Fruit fly (Drosophila melanogaster) whole organism, adult: ENCODE results near the gene Srg3.

ENCODE experiments used
- CG11617 ChIP-seq: fragments of 200-800 bp; sonication (Bioruptor generic); optimal IDR thresholded peaks from 2 replicates; lab custom pipeline; 2017; ENCODE audit warnings: mild to moderate bottlenecking, missing biosample characterization, missing genetic modification reagents, missing genetic modification characterization
- CG12768 ChIP-seq: fragments of 200-800 bp; sonication (Bioruptor generic); optimal IDR thresholded peaks from 2 replicates; lab custom pipeline; 2017; ENCODE audit warnings: missing biosample characterization, missing genetic modification characterization, mild to moderate bottlenecking, moderate library complexity, missing genetic modification reagents
- CG14711 ChIP-seq: fragments of 200-800 bp; sonication (Bioruptor generic); optimal IDR thresholded peaks from 2 replicates; lab custom pipeline; 2018; ENCODE audit warnings: missing biosample characterization, mild to moderate bottlenecking, missing genetic modification characterization, moderate library complexity
- CG1620 ChIP-seq: fragments of 200-800 bp; sonication (Bioruptor generic); optimal IDR thresholded peaks from 2 replicates; lab custom pipeline; 2016; ENCODE audit warnings: missing biosample characterization, missing genetic modification characterization
- CG33017 ChIP-seq: fragments of 200-800 bp; sonication (Bioruptor generic); optimal IDR thresholded peaks from 2 replicates; lab custom pipeline; 2018; ENCODE audit warnings: missing biosample characterization, mild to moderate bottlenecking, missing genetic modification characterization, moderate library complexity
- CG5204 ChIP-seq: fragments of 200-800 bp; sonication (Bioruptor generic); optimal IDR thresholded peaks from 2 replicates; lab custom pipeline; 2016; ENCODE audit warnings: missing biosample characterization, missing genetic modification characterization
- CG7045 ChIP-seq: fragments of 200-800 bp; sonication (Bioruptor generic); optimal IDR thresholded peaks from 2 replicates; lab custom pipeline; 2017; ENCODE audit warnings: missing biosample characterization, mild to moderate bottlenecking, missing genetic modification characterization
- CG7101 ChIP-seq: fragments of 200-800 bp; sonication (Bioruptor generic); optimal IDR thresholded peaks from 2 replicates; lab custom pipeline; 2018; ENCODE audit warnings: missing biosample characterization, mild to moderate bottlenecking, missing genetic modification characterization, moderate library complexity
- Clk ChIP-seq: fragments of 200-800 bp; sonication (Bioruptor generic); optimal IDR thresholded peaks from 2 replicates; lab custom pipeline; 2017; ENCODE audit warnings: missing biosample characterization, missing genetic modification characterization
- Crg-1 ChIP-seq: fragments of 200-800 bp; sonication (Bioruptor generic); optimal IDR thresholded peaks from 2 replicates; lab custom pipeline; 2016; ENCODE audit warnings: missing biosample characterization, missing genetic modification characterization
- Hr96 ChIP-seq: fragments of 200-800 bp; sonication (Bioruptor generic); optimal IDR thresholded peaks from 2 replicates; lab custom pipeline; 2016; ENCODE audit warnings: missing biosample characterization, missing genetic modification characterization
- Mnt ChIP-seq: fragments of 200-800 bp; sonication (Bioruptor generic); optimal IDR thresholded peaks from 2 replicates; lab custom pipeline; 2016; ENCODE audit warnings: missing biosample characterization, mild to moderate bottlenecking, missing genetic modification characterization
- bab1 ChIP-seq: fragments of 200-800 bp; sonication (Bioruptor generic); optimal IDR thresholded peaks from 3 replicates; lab custom pipeline; 2019; ENCODE audit warnings: missing biosample characterization, mild to moderate bottlenecking, missing genetic modification characterization, moderate library complexity
- cic ChIP-seq: fragments of 200-800 bp; sonication (Bioruptor generic); optimal IDR thresholded peaks from 2 replicates; lab custom pipeline; 2017; ENCODE audit warnings: missing biosample characterization, mild to moderate bottlenecking, missing genetic modification characterization, moderate library complexity
- cnc ChIP-seq, 2 experiments: fragments of >200 bp; optimal IDR thresholded peaks; 2 replicates each; lab custom pipeline; 2017
- kay ChIP-seq: fragments of 200-800 bp; sonication (Bioruptor generic); peaks from one replicate; lab custom pipeline; 2016; ENCODE audit warnings: missing biosample characterization, missing genetic modification characterization, borderline replicate concordance
- ovo ChIP-seq: fragments of 200-800 bp; sonication (Bioruptor generic); optimal IDR thresholded peaks from 2 replicates; lab custom pipeline; 2016; ENCODE audit warnings: missing biosample characterization, missing genetic modification characterization
- pad ChIP-seq: fragments of 200-800 bp; sonication (Bioruptor generic); optimal IDR thresholded peaks from 3 replicates; lab custom pipeline; 2017; ENCODE audit warnings: missing biosample characterization, missing genetic modification characterization, mild to moderate bottlenecking, moderate library complexity, missing genetic modification reagents
- tj ChIP-seq: fragments of 200-800 bp; sonication (Bioruptor generic); optimal IDR thresholded peaks from 3 replicates; lab custom pipeline; 2017; ENCODE audit warnings: missing biosample characterization, mild to moderate bottlenecking, missing genetic modification characterization, moderate library complexity
- toe ChIP-seq: fragments of 200-800 bp; sonication (Bioruptor generic); optimal IDR thresholded peaks from 2 replicates; lab custom pipeline; 2016; ENCODE audit warnings: missing biosample characterization, missing genetic modification characterization

Gene Srg3

DNA sequence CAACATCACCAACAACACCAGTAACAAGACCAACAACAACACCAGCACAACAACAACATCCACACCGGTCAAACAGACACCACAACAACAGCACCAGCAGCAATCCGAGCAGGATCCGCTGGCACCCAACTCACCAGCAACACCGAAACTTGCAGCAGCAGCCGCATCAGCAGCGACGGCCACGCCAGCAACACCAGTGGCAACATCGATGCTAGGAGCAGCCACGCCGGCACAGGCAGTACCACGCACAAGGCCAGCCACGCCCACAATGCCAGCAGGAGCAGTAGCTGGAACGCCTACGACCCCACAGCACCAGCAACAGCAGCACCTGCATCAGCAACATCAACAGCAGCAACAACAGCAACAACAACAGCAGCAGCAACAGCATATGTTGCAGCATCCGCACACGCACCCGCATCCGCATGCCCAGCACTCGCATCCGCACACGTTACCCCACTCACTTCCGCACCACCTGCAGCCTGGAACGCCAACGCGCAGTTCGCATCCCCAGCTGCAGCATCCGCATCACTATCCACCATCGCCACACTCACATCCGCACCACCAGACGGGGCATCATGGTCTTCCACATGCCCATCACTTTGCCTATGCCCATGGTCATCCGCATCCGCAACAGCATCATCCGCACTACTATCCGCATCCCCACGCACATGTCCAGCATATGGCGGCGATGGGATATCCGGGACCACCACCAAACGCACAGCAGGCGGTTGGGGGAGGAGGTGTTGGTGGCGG, 28.3 kb downstream of the Srg3 start:
- TF ChIP-seq tj (GFP tag; lab: Kevin White, UChicago) (no peak), cnc (optimal IDR thresholded peaks at IDR 0.05; lab: Kevin White, UChicago) (no peak), Clk (no peak), CG1620 (no peak), kay (GFP tag; lab: Kevin White, UChicago) (no peak), toe (GFP tag; lab: Kevin White, UChicago) (no peak), Mnt (GFP tag; lab: Kevin White, UChicago) (no peak), CG5204 (GFP tag; lab: Kevin White, UChicago) (no peak), CG14711 (tag; lab: Kevin White, UChicago) (no peak), CG7045 (no peak), CG7101 (no peak), bab1 (GFP tag; lab: Kevin White, UChicago) (no peak), CG11617 (no peak), ovo (GFP tag; lab: Kevin White, UChicago) (no peak)

DNA sequence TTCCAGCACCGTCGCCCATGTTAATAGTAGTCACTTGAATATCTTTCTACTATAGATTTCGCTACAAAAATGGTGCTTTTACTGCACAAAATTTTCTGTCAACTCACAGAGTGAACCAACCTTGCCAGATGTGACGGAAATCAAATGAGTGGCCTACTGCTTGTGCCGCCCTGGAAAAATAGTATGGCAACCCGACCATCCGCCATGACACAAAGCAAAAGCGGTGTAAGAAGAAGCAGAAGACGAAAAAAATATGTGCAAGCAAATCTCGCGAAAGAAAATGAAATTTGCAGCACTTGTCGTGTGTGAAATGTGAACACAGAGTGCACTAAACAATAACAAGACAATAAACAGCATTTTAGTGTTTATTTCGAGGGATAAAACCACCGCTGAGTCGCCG, 33.8 kb downstream of the Srg3 start, which contains the start of the genes Uch-L5 and Jarid2:
Gene Uch-L5, minus strand, starts transcription at position 137 of the 400 bp plus-strand sequence.
Gene Jarid2, plus strand, starts transcription at position 210 of the 400 bp plus-strand sequence.
- TF ChIP-seq Crg-1 (peak; percentile 45), CG5204 (GFP tag; lab: Kevin White, UChicago) (no peak), ovo (GFP tag; lab: Kevin White, UChicago) (peak; percentile 47), CG1620 (peak; percentile 56), CG7101 (peak; percentile 61), CG14711 (tag; lab: Kevin White, UChicago) (peak; percentile 63), bab1 (GFP tag; lab: Kevin White, UChicago) (peak; percentile 84), Mnt (GFP tag; lab: Kevin White, UChicago) (peak; percentile 69), Hr96 (GFP tag; lab: Kevin White, UChicago) (no peak), tj (GFP tag; lab: Kevin White, UChicago) (peak; percentile 70), toe (GFP tag; lab: Kevin White, UChicago) (no peak), CG11617 (peak; percentile 8), CG33017 (tag; lab: Kevin White, UChicago) (peak; percentile 26), CG7045 (peak; percentile 16), Clk (no peak), kay (GFP tag; lab: Kevin White, UChicago) (no peak), cic (GFP tag; lab: Kevin White, UChicago) (peak; percentile 34), CG12768 (peak; percentile 12), cnc (optimal IDR thresholded peaks at IDR 0.05; lab: Kevin White, UChicago) (peak; percentile 81 to 92), pad (GFP tag; lab: Kevin White, UChicago) (peak; percentile 37)

DNA sequence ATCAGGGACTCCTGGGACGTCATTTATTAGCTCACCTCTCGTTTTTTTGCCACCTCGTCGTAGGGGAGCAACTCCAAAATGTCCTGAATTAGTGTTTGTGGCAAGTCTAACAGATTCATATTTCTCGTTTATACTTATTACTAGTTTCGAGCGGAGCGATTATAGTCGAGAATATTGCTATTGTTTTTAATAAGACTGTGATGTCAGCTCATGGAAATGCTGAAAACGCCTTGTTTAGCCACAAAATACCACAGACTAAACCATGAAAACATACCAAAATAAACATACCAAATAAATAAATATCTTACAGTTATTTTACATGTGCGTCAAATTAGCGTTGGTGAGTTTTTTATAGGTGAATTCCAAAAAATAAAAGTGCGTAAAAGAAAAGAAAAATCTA, 44.6 kb downstream of the Srg3 start, which contains the start of gene pall:
Gene pall, minus strand, starts transcription at position 205 of the 400 bp plus-strand sequence.
- peak; percentile 12 for TF ChIP-seq CG7101
- peak; percentile 56 for TF ChIP-seq bab1 (GFP tag; lab: Kevin White, UChicago)
- no peak for TF ChIP-seq CG14711 (tag; lab: Kevin White, UChicago)
- TF ChIP-seq Mnt (GFP tag; lab: Kevin White, UChicago): peak; percentile 10

DNA sequence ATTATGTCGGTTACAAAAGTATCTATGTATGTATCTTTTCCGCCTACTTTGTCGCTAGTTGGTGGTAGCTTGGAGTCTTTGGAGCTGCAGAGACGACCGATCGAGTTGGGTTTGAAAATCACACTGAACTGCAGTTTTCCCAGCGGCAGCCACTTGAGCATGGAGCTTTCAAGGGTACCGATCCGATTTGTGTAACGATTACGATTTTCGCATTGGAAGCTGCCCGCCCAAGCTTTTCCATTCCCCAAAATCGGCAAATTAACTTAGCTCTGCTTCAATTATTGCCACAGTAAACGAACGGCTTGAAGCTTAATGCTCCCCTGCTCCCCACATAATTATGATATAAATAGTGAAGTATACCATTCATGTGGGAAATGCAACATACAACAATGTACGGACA, 46.1 kb downstream of the Srg3 start, which contains the start of gene CG32036:
Gene CG32036, minus strand, starts transcription at position 101 of the 400 bp plus-strand sequence.
- TF ChIP-seq Clk (no peak), CG12768 (no peak)

DNA sequence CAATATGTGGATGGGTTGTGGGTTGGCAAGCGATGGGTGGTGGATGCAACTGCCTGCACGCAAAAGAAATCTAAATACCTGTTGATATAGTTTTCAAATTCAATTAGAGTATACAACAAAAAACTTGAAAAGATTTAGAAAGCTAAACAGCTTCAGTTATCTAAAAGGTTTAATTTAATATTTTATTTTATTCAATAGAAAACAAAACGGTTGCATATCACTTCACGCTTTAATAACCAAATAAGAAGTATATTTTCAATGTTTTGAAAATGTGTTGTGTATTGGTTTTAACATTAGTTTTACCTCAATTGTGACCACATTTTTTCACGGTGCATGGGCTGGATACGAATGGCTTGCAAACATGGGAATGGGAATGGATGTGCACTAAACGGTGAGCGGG, 46.6 kb downstream of the Srg3 start:
- TF ChIP-seq Hr96 (GFP tag; lab: Kevin White, UChicago) (no peak), cic (GFP tag; lab: Kevin White, UChicago) (no peak), tj (GFP tag; lab: Kevin White, UChicago) (no peak), CG11617 (no peak), CG33017 (tag; lab: Kevin White, UChicago) (no peak), Clk (no peak), Crg-1 (no peak), pad (GFP tag; lab: Kevin White, UChicago) (no peak)

DNA sequence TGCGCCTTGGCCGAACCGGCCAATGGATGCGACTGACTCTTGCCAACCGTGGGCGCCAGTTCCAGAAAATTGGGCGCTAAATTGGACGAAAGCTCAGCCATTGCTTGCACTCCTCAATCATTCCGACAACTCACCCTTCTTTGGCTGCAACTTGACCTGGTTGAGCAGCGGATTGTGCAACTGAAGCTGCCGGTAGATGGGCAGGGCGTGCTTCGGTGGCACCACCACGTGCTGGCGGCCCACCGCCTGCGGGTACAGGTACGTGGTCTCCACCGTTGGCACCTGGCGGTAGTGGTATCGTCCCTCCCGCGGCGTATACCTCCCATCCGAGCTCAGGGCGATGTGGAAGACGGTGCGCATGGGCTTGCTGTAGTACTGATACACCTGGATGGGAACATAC, 47.4 kb downstream of the Srg3 start:
- no peak for TF ChIP-seq CG1620
- TF ChIP-seq Crg-1: no peak
- TF ChIP-seq CG11617: no peak
- no peak for TF ChIP-seq pad (GFP tag; lab: Kevin White, UChicago)
- TF ChIP-seq Mnt (GFP tag; lab: Kevin White, UChicago): no peak
- no peak for TF ChIP-seq cnc (optimal IDR thresholded peaks at IDR 0.05; lab: Kevin White, UChicago)
- TF ChIP-seq kay (GFP tag; lab: Kevin White, UChicago): no peak
- TF ChIP-seq ovo (GFP tag; lab: Kevin White, UChicago): no peak
- no peak for TF ChIP-seq CG7101
- TF ChIP-seq CG14711 (tag; lab: Kevin White, UChicago): no peak
- no peak for TF ChIP-seq cic (GFP tag; lab: Kevin White, UChicago)
- TF ChIP-seq toe (GFP tag; lab: Kevin White, UChicago): no peak
- no peak for TF ChIP-seq bab1 (GFP tag; lab: Kevin White, UChicago)
- no peak for TF ChIP-seq CG33017 (tag; lab: Kevin White, UChicago)
- TF ChIP-seq Hr96 (GFP tag; lab: Kevin White, UChicago): no peak
- no peak for TF ChIP-seq tj (GFP tag; lab: Kevin White, UChicago)
- TF ChIP-seq Clk: no peak
- TF ChIP-seq CG5204 (GFP tag; lab: Kevin White, UChicago): no peak
